Worm (Caenorhabditis elegans): Measurements from ENCODE around the gene K08F11.1.

Gene K08F11.1

ce11 chrIV:4724562-4724961 is at the start of gene K08F11.1:
Gene K08F11.1, plus strand, starts transcription at chrIV:4724862.
- TF ChIP-seq cog-1 (tag; optimal IDR thresholded peaks at IDR 0.05) (no peak), ref-1 (GFP tag; conservative IDR thresholded peaks at IDR 0.05) (no peak), tab-1 (GFP tag; IDR thresholded peaks at IDR 0.05) (no peak), T22C8.4 (GFP tag; IDR thresholded peaks at IDR 0.05) (no peak), flt-1 (GFP tag; IDR thresholded peaks at IDR 0.05) (no peak), med-1 (GFP tag; optimal IDR thresholded peaks at IDR 0.05; ENCODE audit: insufficient read depth) (no peak), ztf-23 (GFP tag; IDR thresholded peaks at IDR 0.05) (no peak), ztf-29 (GFP tag; IDR thresholded peaks at IDR 0.05) (no peak), klf-2 (GFP tag; conservative IDR thresholded peaks at IDR 0.05) (no peak)

ce11 chrIV:4678718-4679117 is 45.9 kb upstream of the K08F11.1 start, which contains the start of gene kin-36:
Gene kin-36, plus strand, starts transcription at chrIV:4679018.
- TF ChIP-seq ztf-29 (GFP tag; IDR thresholded peaks at IDR 0.05) (no peak), ztf-23 (GFP tag; IDR thresholded peaks at IDR 0.05) (no peak)

ce11 chrIV:4683149-4683548 is 41.5 kb upstream of the K08F11.1 start:
- TF ChIP-seq med-1 (GFP tag; optimal IDR thresholded peaks at IDR 0.05; ENCODE audit: insufficient read depth) (no peak), T22C8.4 (GFP tag; IDR thresholded peaks at IDR 0.05) (no peak), flt-1 (GFP tag; IDR thresholded peaks at IDR 0.05) (no peak), ref-1 (GFP tag; conservative IDR thresholded peaks at IDR 0.05) (no peak), klf-2 (GFP tag; conservative IDR thresholded peaks at IDR 0.05) (no peak), cog-1 (tag; optimal IDR thresholded peaks at IDR 0.05) (no peak), ztf-23 (GFP tag; IDR thresholded peaks at IDR 0.05) (no peak), tab-1 (GFP tag; IDR thresholded peaks at IDR 0.05) (no peak), ztf-29 (GFP tag; IDR thresholded peaks at IDR 0.05) (no peak)

- TF ChIP-seq flt-1 (GFP tag; IDR thresholded peaks at IDR 0.05) (no peak), T22C8.4 (GFP tag; IDR thresholded peaks at IDR 0.05) (no peak), ztf-29 (GFP tag; IDR thresholded peaks at IDR 0.05) (no peak)
These were observed 38.3 kb upstream of the K08F11.1 start for ce11 chrIV:4686291-4686830.

ce11 chrIV:4686898-4687297 is 37.8 kb upstream of the K08F11.1 start:
- TF ChIP-seq klf-2 (GFP tag; conservative IDR thresholded peaks at IDR 0.05) (no peak), tab-1 (GFP tag; IDR thresholded peaks at IDR 0.05) (no peak), flt-1 (GFP tag; IDR thresholded peaks at IDR 0.05) (no peak), ztf-29 (GFP tag; IDR thresholded peaks at IDR 0.05) (no peak), ref-1 (GFP tag; conservative IDR thresholded peaks at IDR 0.05) (no peak), cog-1 (tag; optimal IDR thresholded peaks at IDR 0.05) (no peak), T22C8.4 (GFP tag; IDR thresholded peaks at IDR 0.05) (no peak), ztf-23 (GFP tag; IDR thresholded peaks at IDR 0.05) (no peak), med-1 (GFP tag; optimal IDR thresholded peaks at IDR 0.05; ENCODE audit: insufficient read depth) (no peak)

- TF ChIP-seq ref-1 (GFP tag; conservative IDR thresholded peaks at IDR 0.05) (no peak), klf-2 (GFP tag; conservative IDR thresholded peaks at IDR 0.05) (no peak), tab-1 (GFP tag; IDR thresholded peaks at IDR 0.05) (no peak), T22C8.4 (GFP tag; IDR thresholded peaks at IDR 0.05) (no peak), flt-1 (GFP tag; IDR thresholded peaks at IDR 0.05) (no peak), ztf-29 (GFP tag; IDR thresholded peaks at IDR 0.05) (no peak), cog-1 (tag; optimal IDR thresholded peaks at IDR 0.05) (no peak), ztf-23 (GFP tag; IDR thresholded peaks at IDR 0.05) (no peak)
These were observed 36.4 kb upstream of the K08F11.1 start, which contains the start of gene bus-4 for ce11 chrIV:4688221-4688620. Gene bus-4, plus strand, starts transcription at chrIV:4688269.

- TF ChIP-seq med-1 (GFP tag; optimal IDR thresholded peaks at IDR 0.05; ENCODE audit: insufficient read depth) (no peak), ztf-23 (GFP tag; IDR thresholded peaks at IDR 0.05) (no peak), cog-1 (tag; optimal IDR thresholded peaks at IDR 0.05) (no peak), ref-1 (GFP tag; conservative IDR thresholded peaks at IDR 0.05) (no peak), ztf-29 (GFP tag; IDR thresholded peaks at IDR 0.05) (no peak), tab-1 (GFP tag; IDR thresholded peaks at IDR 0.05) (no peak), klf-2 (GFP tag; conservative IDR thresholded peaks at IDR 0.05) (no peak), flt-1 (GFP tag; IDR thresholded peaks at IDR 0.05) (no peak), T22C8.4 (GFP tag; IDR thresholded peaks at IDR 0.05) (no peak)
These were observed 32.2 kb upstream of the K08F11.1 start, which contains the start of gene spe-51 for ce11 chrIV:4692463-4692862. Gene spe-51, plus strand, starts transcription at chrIV:4692763.

- 0 out of 2 replicates have a peak, but pooled peaks have one; percentile 32 for TF ChIP-seq klf-2 (GFP tag; conservative IDR thresholded peaks at IDR 0.05)
These were observed 22.6 kb upstream of the K08F11.1 start for ce11 chrIV:4702077-4702476.

- TF ChIP-seq ref-1 (GFP tag; conservative IDR thresholded peaks at IDR 0.05), result no peak
- no peak for TF ChIP-seq klf-2 (GFP tag; conservative IDR thresholded peaks at IDR 0.05)
- no peak for TF ChIP-seq med-1 (GFP tag; optimal IDR thresholded peaks at IDR 0.05; ENCODE audit: insufficient read depth)
- no peak for TF ChIP-seq cog-1 (tag; optimal IDR thresholded peaks at IDR 0.05)
- TF ChIP-seq flt-1 (GFP tag; IDR thresholded peaks at IDR 0.05), result no peak
- TF ChIP-seq T22C8.4 (GFP tag; IDR thresholded peaks at IDR 0.05), result no peak
- TF ChIP-seq ztf-23 (GFP tag; IDR thresholded peaks at IDR 0.05), result no peak
- TF ChIP-seq tab-1 (GFP tag; IDR thresholded peaks at IDR 0.05), result no peak
- no peak for TF ChIP-seq ztf-29 (GFP tag; IDR thresholded peaks at IDR 0.05)
These were observed 20.8 kb upstream of the K08F11.1 start, which contains the start of gene ogdh-1 for ce11 chrIV:4703911-4704310. Gene ogdh-1, minus strand, starts transcription at chrIV:4704011.

ce11 chrIV:4705182-4705581 is 19.5 kb upstream of the K08F11.1 start:
- TF ChIP-seq ref-1 (GFP tag; conservative IDR thresholded peaks at IDR 0.05), result no peak
- TF ChIP-seq flt-1 (GFP tag; IDR thresholded peaks at IDR 0.05), result no peak
- no peak for TF ChIP-seq T22C8.4 (GFP tag; IDR thresholded peaks at IDR 0.05)
- no peak for TF ChIP-seq tab-1 (GFP tag; IDR thresholded peaks at IDR 0.05)
- no peak for TF ChIP-seq med-1 (GFP tag; optimal IDR thresholded peaks at IDR 0.05; ENCODE audit: insufficient read depth)
- TF ChIP-seq ztf-29 (GFP tag; IDR thresholded peaks at IDR 0.05), result no peak
- TF ChIP-seq cog-1 (tag; optimal IDR thresholded peaks at IDR 0.05), result no peak
- no peak for TF ChIP-seq ztf-23 (GFP tag; IDR thresholded peaks at IDR 0.05)
- no peak for TF ChIP-seq klf-2 (GFP tag; conservative IDR thresholded peaks at IDR 0.05)

Measured in whole organism, midembryonic.